Worm (Caenorhabditis elegans) whole organism, L3 larva: ENCODE results near the gene F35E8.9.

Experiments used
- ZK546.5 ChIP-seq: sonication (generic microtip); optimal IDR thresholded peaks from 2 replicates; lab custom pipeline; 2017; ENCODE audit warnings: missing biosample characterization, missing genetic modification characterization
- aly-2 ChIP-seq: fragments of 150-350 bp; optimal IDR thresholded peaks from 2 replicates; lab custom pipeline; 2014; ENCODE audit warnings: missing biosample characterization, missing genetic modification characterization
- ama-1 ChIP-seq: fragments of 150-350 bp; optimal IDR thresholded peaks from 2 replicates; lab custom pipeline; 2018
- ceh-16 ChIP-seq: sonication (generic microtip); optimal IDR thresholded peaks from 2 replicates; lab custom pipeline; 2017; ENCODE audit warnings: missing biosample characterization, missing genetic modification characterization
- ceh-82 ChIP-seq: fragments of 150-350 bp; optimal IDR thresholded peaks from 2 replicates; lab custom pipeline; 2014; ENCODE audit warnings: missing biosample characterization, missing genetic modification characterization
- daf-12 ChIP-seq: fragments of 150-350 bp; optimal IDR thresholded peaks from 2 replicates; lab custom pipeline; 2014; ENCODE audit warnings: missing biosample characterization, missing genetic modification reagents, missing genetic modification characterization
- elt-1 ChIP-seq: fragments of 150-350 bp; optimal IDR thresholded peaks from 2 replicates; lab custom pipeline; 2014; ENCODE audit warnings: missing biosample characterization, missing genetic modification characterization
- elt-2 ChIP-seq: sonication (generic microtip); optimal IDR thresholded peaks from 2 replicates; lab custom pipeline; 2016; ENCODE audit warnings: missing genetic modification reagents, mild to moderate bottlenecking, missing genetic modification characterization, missing compliant biosample characterization
- elt-3 ChIP-seq, 3 experiments: fragments of 150-350 bp in 1 of 3; sonication (generic microtip) in 2 of 3; optimal IDR thresholded peaks; 2 replicates in 2 of 3; 4 replicates in 1 of 3; lab custom pipeline; 2014 to 2017; ENCODE audit warnings: missing biosample characterization in 3 of 3, missing genetic modification characterization in 3 of 3
- eor-1 ChIP-seq, 2 experiments: fragments of 150-350 bp; optimal IDR thresholded peaks; 2 replicates each; lab custom pipeline; 2014 to 2018; ENCODE audit warnings: missing biosample characterization in 2 of 2, missing genetic modification characterization in 2 of 2
- fkh-10 ChIP-seq: sonication (generic microtip); optimal IDR thresholded peaks from 2 replicates; lab custom pipeline; 2017; ENCODE audit warnings: missing biosample characterization, missing genetic modification reagents, missing genetic modification characterization
- fkh-2 ChIP-seq: fragments of 150-350 bp; optimal IDR thresholded peaks from 2 replicates; lab custom pipeline; 2014; ENCODE audit warnings: missing biosample characterization, missing genetic modification reagents, missing genetic modification characterization
- fos-1 ChIP-seq: fragments of 150-350 bp; optimal IDR thresholded peaks from 2 replicates; lab custom pipeline; 2014; ENCODE audit warnings: missing biosample characterization, missing genetic modification characterization
- hmg-11 ChIP-seq: sonication (generic microtip); optimal IDR thresholded peaks from 2 replicates; lab custom pipeline; 2016; ENCODE audit warnings: missing genetic modification characterization, missing compliant biosample characterization
- jun-1 ChIP-seq: fragments of 150-350 bp; optimal IDR thresholded peaks from 2 replicates; lab custom pipeline; 2014; ENCODE audit warnings: missing biosample characterization, missing genetic modification reagents, missing genetic modification characterization
- lin-15B ChIP-seq: fragments of 150-350 bp; optimal IDR thresholded peaks from 2 replicates; lab custom pipeline; 2014; ENCODE audit warnings: missing biosample characterization, missing genetic modification characterization
- lin-39 ChIP-seq: fragments of 150-350 bp; optimal IDR thresholded peaks from 2 replicates; lab custom pipeline; 2018; ENCODE audit warnings: missing biosample characterization, missing genetic modification reagents, missing genetic modification characterization
- lsy-12 ChIP-seq: sonication (generic microtip); optimal IDR thresholded peaks from 2 replicates; lab custom pipeline; 2016; ENCODE audit warnings: mild to moderate bottlenecking, missing genetic modification characterization, missing compliant biosample characterization
- mdl-1 ChIP-seq: fragments of 150-350 bp; optimal IDR thresholded peaks from 2 replicates; lab custom pipeline; 2014; ENCODE audit warnings: missing biosample characterization, missing genetic modification characterization
- mml-1 ChIP-seq: fragments of 150-350 bp; sonication (generic microtip); optimal IDR thresholded peaks from 3 replicates; lab custom pipeline; 2014; ENCODE audit warnings: missing biosample characterization, missing genetic modification characterization
- nhr-11 ChIP-seq: fragments of 150-350 bp; optimal IDR thresholded peaks from 2 replicates; lab custom pipeline; 2014; ENCODE audit warnings: missing biosample characterization, missing genetic modification characterization
- nhr-12 ChIP-seq: fragments of 150-350 bp; optimal IDR thresholded peaks from 2 replicates; lab custom pipeline; 2014; ENCODE audit warnings: missing biosample characterization, missing genetic modification characterization
- nhr-23 ChIP-seq: fragments of 150-350 bp; optimal IDR thresholded peaks from 2 replicates; lab custom pipeline; 2014; ENCODE audit warnings: missing biosample characterization, missing genetic modification reagents, missing genetic modification characterization
- nhr-237 ChIP-seq: fragments of 150-350 bp; optimal IDR thresholded peaks from 2 replicates; lab custom pipeline; 2014; ENCODE audit warnings: missing biosample characterization, missing genetic modification characterization
- nhr-25 ChIP-seq: sonication (generic microtip); optimal IDR thresholded peaks from 2 replicates; lab custom pipeline; 2017; ENCODE audit warnings: missing biosample characterization, missing genetic modification characterization
- nhr-28 ChIP-seq: fragments of 150-350 bp; optimal IDR thresholded peaks from 2 replicates; lab custom pipeline; 2014; ENCODE audit warnings: missing biosample characterization, missing genetic modification characterization
- nhr-43 ChIP-seq: sonication (generic microtip); optimal IDR thresholded peaks from 2 replicates; lab custom pipeline; 2016; ENCODE audit warnings: mild to moderate bottlenecking, missing genetic modification characterization, missing compliant biosample characterization; ENCODE audit not compliant: poor library complexity, severe bottlenecking
- nhr-67 ChIP-seq: fragments of 150-350 bp; optimal IDR thresholded peaks from 2 replicates; lab custom pipeline; 2014; ENCODE audit warnings: missing biosample characterization, missing genetic modification characterization
- nhr-76 ChIP-seq: fragments of 150-350 bp; sonication (generic microtip); optimal IDR thresholded peaks from 5 replicates; lab custom pipeline; 2014; ENCODE audit warnings: missing biosample characterization, missing genetic modification characterization
- nhr-77 ChIP-seq: fragments of 150-350 bp; optimal IDR thresholded peaks from 2 replicates; lab custom pipeline; 2014; ENCODE audit warnings: missing biosample characterization, missing genetic modification characterization
- pha-4 ChIP-seq: fragments of 150-350 bp; optimal IDR thresholded peaks from 2 replicates; lab custom pipeline; 2014; ENCODE audit warnings: missing biosample characterization, missing genetic modification reagents, missing genetic modification characterization
- pqm-1 ChIP-seq: fragments of 150-350 bp; optimal IDR thresholded peaks from 2 replicates; lab custom pipeline; 2017; ENCODE audit warnings: missing biosample characterization, missing genetic modification characterization, inconsistent platforms
- sea-2 ChIP-seq: fragments of 150-350 bp; sonication (generic microtip); optimal IDR thresholded peaks from 4 replicates; lab custom pipeline; 2014; ENCODE audit warnings: missing biosample characterization, missing genetic modification reagents, missing genetic modification characterization
- skn-1 ChIP-seq: fragments of 150-350 bp; optimal IDR thresholded peaks from 2 replicates; lab custom pipeline; 2014; ENCODE audit warnings: missing biosample characterization, missing genetic modification characterization
- snpc-4 ChIP-seq: fragments of 150-350 bp; optimal IDR thresholded peaks from 2 replicates; lab custom pipeline; 2014; ENCODE audit warnings: missing biosample characterization, missing genetic modification characterization
- unc-39 ChIP-seq: sonication (generic microtip); optimal IDR thresholded peaks from 4 replicates; lab custom pipeline; 2017; ENCODE audit warnings: missing biosample characterization, missing genetic modification characterization
- unc-62 ChIP-seq: fragments of 150-350 bp; sonication (generic microtip); optimal IDR thresholded peaks from 4 replicates; lab custom pipeline; 2014; ENCODE audit warnings: missing biosample characterization, missing genetic modification reagents, missing genetic modification characterization
- zag-1 ChIP-seq: fragments of 150-350 bp; optimal IDR thresholded peaks from 2 replicates; lab custom pipeline; 2014; ENCODE audit warnings: missing biosample characterization, missing genetic modification characterization
- ztf-11 ChIP-seq: fragments of 150-350 bp; optimal IDR thresholded peaks from 2 replicates; lab custom pipeline; 2014; ENCODE audit warnings: missing biosample characterization, missing genetic modification characterization
- ztf-4 ChIP-seq: fragments of 150-350 bp; optimal IDR thresholded peaks from 2 replicates; lab custom pipeline; 2014; ENCODE audit warnings: missing biosample characterization, missing genetic modification characterization

F35E8.9 gene

ce11 chrV:15915307-15915706 is 2.1 kb downstream of the F35E8.9 start:
- no peak for TF ChIP-seq unc-62 (GFP tag; lab: Kevin White, UChicago)
- TF ChIP-seq nhr-76 (tag; lab: Kevin White, UChicago): no peak
- no peak for TF ChIP-seq unc-39 (tag; lab: Kevin White, UChicago)
- no peak for TF ChIP-seq ztf-11 (tag; lab: Kevin White, UChicago)
- TF ChIP-seq fkh-10 (GFP tag; lab: Kevin White, UChicago): no peak
- TF ChIP-seq lsy-12 (tag; lab: Kevin White, UChicago): no peak
- TF ChIP-seq elt-3 (tag; optimal IDR thresholded peaks at IDR 0.05; lab: Kevin White, UChicago): no peak
- TF ChIP-seq nhr-23 (tag; lab: Kevin White, UChicago): no peak
- TF ChIP-seq snpc-4 (tag; lab: Kevin White, UChicago): no peak
- no peak for TF ChIP-seq eor-1 (tag; optimal IDR thresholded peaks at IDR 0.05; lab: Kevin White, UChicago)
- no peak for TF ChIP-seq fos-1 (tag; lab: Kevin White, UChicago)
- no peak for TF ChIP-seq jun-1 (tag; lab: Kevin White, UChicago)
- no peak for TF ChIP-seq nhr-67 (tag; lab: Kevin White, UChicago)
- TF ChIP-seq aly-2: no peak
- no peak for TF ChIP-seq mdl-1
- no peak for TF ChIP-seq mml-1 (tag; lab: Kevin White, UChicago)
- TF ChIP-seq nhr-77: no peak
- TF ChIP-seq nhr-28 (tag; lab: Kevin White, UChicago): no peak
- no peak for TF ChIP-seq ama-1

- TF ChIP-seq mdl-1: no peak
- no peak for TF ChIP-seq fkh-10 (GFP tag; lab: Kevin White, UChicago)
- no peak for TF ChIP-seq lin-39 (tag; lab: Kevin White, UChicago)
- no peak for TF ChIP-seq aly-2
- TF ChIP-seq elt-2 (tag; lab: Kevin White, UChicago): no peak
- TF ChIP-seq nhr-11: no peak
- no peak for TF ChIP-seq unc-62 (GFP tag; lab: Kevin White, UChicago)
- no peak for TF ChIP-seq eor-1 (tag; optimal IDR thresholded peaks at IDR 0.05; lab: Kevin White, UChicago)
- TF ChIP-seq nhr-23 (tag; lab: Kevin White, UChicago): no peak
- no peak for TF ChIP-seq lin-15B (tag; lab: Kevin White, UChicago)
- TF ChIP-seq daf-12 (tag; lab: Kevin White, UChicago): no peak
- no peak for TF ChIP-seq ceh-82 (tag; lab: Kevin White, UChicago)
- no peak for TF ChIP-seq ztf-11 (tag; lab: Kevin White, UChicago)
- TF ChIP-seq fkh-2 (tag; lab: Kevin White, UChicago): no peak
- no peak for TF ChIP-seq zag-1 (tag; lab: Kevin White, UChicago)
- TF ChIP-seq pha-4 (tag; lab: Kevin White, UChicago): no peak
These were observed 2.6 kb downstream of the F35E8.9 start for ce11 chrV:15914774-15915173.

ce11 chrV:15913714-15914113 is 3.6 kb downstream of the F35E8.9 start, which contains the start of gene F35E8.7:
TSS of gene F35E8.7 (plus strand) at chrV:15914014.
- TF ChIP-seq nhr-25 (tag; lab: Kevin White, UChicago): no peak
- no peak for TF ChIP-seq pqm-1 (tag; lab: Kevin White, UChicago)
- no peak for TF ChIP-seq ama-1
- TF ChIP-seq elt-1 (tag; lab: Kevin White, UChicago): no peak
- TF ChIP-seq nhr-67 (tag; lab: Kevin White, UChicago): no peak
- TF ChIP-seq lin-39 (tag; lab: Kevin White, UChicago): no peak
- no peak for TF ChIP-seq sea-2 (GFP tag; lab: Kevin White, UChicago)
- TF ChIP-seq nhr-77: no peak
- no peak for TF ChIP-seq unc-39 (tag; lab: Kevin White, UChicago)
- TF ChIP-seq lin-15B (tag; lab: Kevin White, UChicago): no peak
- no peak for TF ChIP-seq ztf-4 (tag; lab: Kevin White, UChicago)
- TF ChIP-seq lsy-12 (tag; lab: Kevin White, UChicago): no peak
- TF ChIP-seq hmg-11 (tag; lab: Kevin White, UChicago): no peak
- no peak for TF ChIP-seq nhr-43 (tag; lab: Kevin White, UChicago)
- TF ChIP-seq ceh-16 (tag; lab: Kevin White, UChicago): no peak
- TF ChIP-seq aly-2: no peak
- TF ChIP-seq, all 47 proteins: peak for 0

- TF ChIP-seq nhr-43 (tag; lab: Kevin White, UChicago) (no peak), fos-1 (tag; lab: Kevin White, UChicago) (no peak), aly-2 (no peak), nhr-12 (no peak), lin-39 (tag; lab: Kevin White, UChicago) (no peak), snpc-4 (tag; lab: Kevin White, UChicago) (no peak), ztf-4 (tag; lab: Kevin White, UChicago) (no peak), unc-62 (GFP tag; lab: Kevin White, UChicago) (no peak), elt-1 (tag; lab: Kevin White, UChicago) (no peak), daf-12 (tag; lab: Kevin White, UChicago) (no peak), ZK546.5 (tag; lab: Kevin White, UChicago) (no peak), ama-1 (no peak), nhr-237 (tag; lab: Kevin White, UChicago) (no peak), skn-1 (no peak), pha-4 (tag; lab: Kevin White, UChicago) (no peak)
These were observed 4.7 kb downstream of the F35E8.9 start for ce11 chrV:15912677-15913076.
